Fruit fly (Drosophila melanogaster) whole organism, embryonic: ENCODE data around the gene Npc2g.
A peak's percentile ranks its signal among the peaks of the same experiment; 100 is the strongest.

Experiments
- B-H1 ChIP-seq: fragments of 200-800 bp; sonication (Bioruptor generic); IDR thresholded peaks from 3 replicates; pipeline ENCODE4 v1.3.6; 2022; ENCODE audit warnings: missing biosample characterization, missing genetic modification characterization
- CG11695 ChIP-seq: fragments of 200-800 bp; sonication (Bioruptor generic); IDR thresholded peaks from 3 replicates; pipeline ENCODE4 v1.3.6; 2022; ENCODE audit warnings: missing biosample characterization, missing genetic modification characterization
- CG12299 ChIP-seq: fragments of 200-800 bp; sonication (Bioruptor generic); optimal IDR thresholded peaks from 2 replicates; lab custom pipeline; 2018; ENCODE audit warnings: missing biosample characterization, mild to moderate bottlenecking, missing genetic modification characterization
- CG13624 ChIP-seq: fragments of 200-800 bp; sonication (Bioruptor generic); optimal IDR thresholded peaks from 2 replicates; lab custom pipeline; 2016; ENCODE audit warnings: missing biosample characterization, missing genetic modification characterization
- CG14860 ChIP-seq: fragments of 200-800 bp; sonication (Bioruptor generic); IDR thresholded peaks from 3 replicates; pipeline ENCODE4 v1.3.6; 2022; ENCODE audit warnings: missing biosample characterization, missing genetic modification characterization; ENCODE audit not compliant: partially characterized antibody
- CG15011 ChIP-seq: fragments of 200-800 bp; sonication (Bioruptor generic); optimal IDR thresholded peaks from 3 replicates; lab custom pipeline; 2018; ENCODE audit warnings: missing biosample characterization, mild to moderate bottlenecking, missing genetic modification characterization
- CG1603 ChIP-seq: fragments of 200-800 bp; sonication (Bioruptor generic); optimal IDR thresholded peaks from 2 replicates; lab custom pipeline; 2019; ENCODE audit warnings: missing biosample characterization, mild to moderate bottlenecking, missing genetic modification characterization, moderate library complexity
- CG3281 ChIP-seq: fragments of 200-800 bp; sonication (Bioruptor generic); optimal IDR thresholded peaks from 3 replicates; lab custom pipeline; 2017; ENCODE audit warnings: missing biosample characterization, mild to moderate bottlenecking, missing genetic modification characterization
- CG33557 ChIP-seq: fragments of 200-800 bp; sonication (Bioruptor generic); optimal IDR thresholded peaks from 2 replicates; lab custom pipeline; 2019; ENCODE audit warnings: missing biosample characterization, mild to moderate bottlenecking, missing genetic modification characterization, moderate library complexity
- CG42726 ChIP-seq: fragments of 200-800 bp; sonication (Bioruptor generic); IDR thresholded peaks from 2 replicates; pipeline ENCODE4 v1.3.6; 2022; ENCODE audit warnings: missing biosample characterization, missing genetic modification characterization; ENCODE audit not compliant: partially characterized antibody
- CG5180 ChIP-seq: fragments of 200-800 bp; sonication (Bioruptor generic); optimal IDR thresholded peaks from 3 replicates; lab custom pipeline; 2017; ENCODE audit warnings: missing biosample characterization, missing genetic modification characterization, mild to moderate bottlenecking, moderate library complexity, missing genetic modification reagents
- CG7372 ChIP-seq: fragments of 200-800 bp; sonication (Bioruptor generic); IDR thresholded peaks from 2 replicates; pipeline ENCODE4 v1.3.6; 2022; ENCODE audit warnings: missing biosample characterization, missing genetic modification characterization
- CG7963 ChIP-seq: fragments of 200-800 bp; sonication (Bioruptor generic); IDR thresholded peaks from 3 replicates; pipeline ENCODE4 v1.3.6; 2022; ENCODE audit warnings: missing biosample characterization, missing genetic modification characterization; ENCODE audit not compliant: partially characterized antibody
- CG8359 ChIP-seq: fragments of 200-800 bp; sonication (Bioruptor generic); optimal IDR thresholded peaks from 2 replicates; lab custom pipeline; 2017; ENCODE audit warnings: missing biosample characterization, mild to moderate bottlenecking, missing genetic modification characterization, borderline replicate concordance
- Camta ChIP-seq: fragments of 200-800 bp; sonication (Bioruptor generic); optimal IDR thresholded peaks from 2 replicates; lab custom pipeline; 2016; ENCODE audit warnings: missing biosample characterization, missing genetic modification characterization
- D19A ChIP-seq: fragments of 200-800 bp; optimal IDR thresholded peaks from 3 replicates; lab custom pipeline; 2019; ENCODE audit warnings: missing biosample characterization, mild to moderate bottlenecking, missing genetic modification characterization, moderate library complexity
- Dip2 ChIP-seq: fragments of 200-800 bp; sonication (Bioruptor generic); IDR thresholded peaks from 2 replicates; pipeline ENCODE4 v1.3.6; 2022; ENCODE audit warnings: missing biosample characterization, missing genetic modification characterization
- Fer3 ChIP-seq: fragments of 200-800 bp; sonication (Bioruptor generic); optimal IDR thresholded peaks from 2 replicates; lab custom pipeline; 2018; ENCODE audit warnings: missing biosample characterization, mild to moderate bottlenecking, missing genetic modification characterization, moderate library complexity
- H2.0 ChIP-seq: fragments of 200-800 bp; sonication (Bioruptor generic); IDR thresholded peaks from 2 replicates; pipeline ENCODE4 v1.3.6; 2022; ENCODE audit warnings: missing biosample characterization, missing genetic modification characterization
- Lhr ChIP-seq: fragments of 200-800 bp; sonication (Bioruptor generic); optimal IDR thresholded peaks from 3 replicates; lab custom pipeline; 2017; ENCODE audit warnings: mild to moderate bottlenecking, missing biosample characterization, missing genetic modification reagents, missing genetic modification characterization
- NC2β ChIP-seq: fragments of 200-800 bp; sonication (Bioruptor generic); optimal IDR thresholded peaks from 2 replicates; lab custom pipeline; 2016; ENCODE audit warnings: missing biosample characterization, missing genetic modification characterization
- NK7.1 ChIP-seq: fragments of 200-800 bp; sonication (Bioruptor generic); optimal IDR thresholded peaks from 3 replicates; lab custom pipeline; 2016; ENCODE audit warnings: missing biosample characterization, missing genetic modification characterization
- Oli ChIP-seq: fragments of 200-800 bp; sonication (Bioruptor generic); optimal IDR thresholded peaks from 2 replicates; lab custom pipeline; 2018; ENCODE audit warnings: missing biosample characterization, mild to moderate bottlenecking, missing genetic modification characterization, moderate library complexity
- Sin3A ChIP-seq: fragments of >200 bp; optimal IDR thresholded peaks from 2 replicates; lab custom pipeline; 2018
- Ssrp ChIP-seq: fragments of 200-800 bp; sonication (Bioruptor generic); optimal IDR thresholded peaks from 2 replicates; lab custom pipeline; 2018; ENCODE audit warnings: missing biosample characterization, mild to moderate bottlenecking, missing genetic modification characterization, moderate library complexity
- Stat92E ChIP-seq, 3 experiments: fragments of >200 bp in 2 of 3; fragments of 200-800 bp in 1 of 3; sonication (Bioruptor generic) in 1 of 3; optimal IDR thresholded peaks; 2 replicates each; lab custom pipeline; 2017 to 2019; ENCODE audit warnings: missing biosample characterization in 3 of 3, missing genetic modification characterization in 3 of 3, mild to moderate bottlenecking in 1 of 3, moderate library complexity in 1 of 3
- Taf1 ChIP-seq: fragments of 200-800 bp; sonication (Bioruptor generic); IDR thresholded peaks from 2 replicates; pipeline ENCODE4 v1.3.6; 2022; ENCODE audit warnings: missing biosample characterization, missing genetic modification characterization
- amos ChIP-seq: fragments of 200-800 bp; sonication (Bioruptor generic); IDR thresholded peaks from 2 replicates; pipeline ENCODE4 v1.3.6; 2022; ENCODE audit warnings: missing biosample characterization, missing genetic modification characterization; ENCODE audit not compliant: partially characterized antibody
- danr ChIP-seq: fragments of 200-800 bp; sonication (Bioruptor generic); IDR thresholded peaks from 2 replicates; pipeline ENCODE4 v1.3.6; 2022; ENCODE audit warnings: missing biosample characterization, missing genetic modification characterization
- fd64A ChIP-seq: fragments of 200-800 bp; sonication (Bioruptor generic); optimal IDR thresholded peaks from 3 replicates; lab custom pipeline; 2018; ENCODE audit warnings: missing biosample characterization, mild to moderate bottlenecking, missing genetic modification characterization
- gcm ChIP-seq: fragments of 200-800 bp; sonication (Bioruptor generic); optimal IDR thresholded peaks from 2 replicates; lab custom pipeline; 2019; ENCODE audit warnings: missing biosample characterization, mild to moderate bottlenecking, missing genetic modification characterization, moderate library complexity
- grau ChIP-seq: fragments of 200-800 bp; optimal IDR thresholded peaks from 3 replicates; lab custom pipeline; 2019; ENCODE audit warnings: missing biosample characterization, mild to moderate bottlenecking, missing genetic modification characterization, moderate library complexity
- grn ChIP-seq: fragments of 200-800 bp; sonication (Bioruptor generic); optimal IDR thresholded peaks from 3 replicates; lab custom pipeline; 2017; ENCODE audit warnings: missing biosample characterization, missing genetic modification characterization
- hb ChIP-seq: fragments of 200-800 bp; sonication (Bioruptor generic); IDR thresholded peaks from 3 replicates; pipeline ENCODE4 v1.3.6; 2022; ENCODE audit warnings: missing biosample characterization, missing genetic modification characterization; ENCODE audit not compliant: partially characterized antibody
- ind ChIP-seq: fragments of 200-800 bp; sonication (Bioruptor generic); optimal IDR thresholded peaks from 3 replicates; lab custom pipeline; 2016; ENCODE audit warnings: missing biosample characterization, missing genetic modification characterization
- lola ChIP-seq, 3 experiments: fragments of >200 bp in 2 of 3; fragments of 200-800 bp in 1 of 3; sonication (Bioruptor generic) in 1 of 3; optimal IDR thresholded peaks; 2 replicates each; lab custom pipeline; 2017 to 2019; ENCODE audit warnings: missing biosample characterization in 3 of 3, missing genetic modification characterization in 3 of 3, mild to moderate bottlenecking in 1 of 3, moderate library complexity in 1 of 3
- mirr ChIP-seq: fragments of 200-800 bp; sonication (Bioruptor generic); optimal IDR thresholded peaks from 3 replicates; lab custom pipeline; 2018; ENCODE audit warnings: missing biosample characterization, mild to moderate bottlenecking, missing genetic modification characterization
- nom ChIP-seq: fragments of 200-800 bp; sonication (Bioruptor generic); optimal IDR thresholded peaks from 2 replicates; lab custom pipeline; 2017; ENCODE audit warnings: missing biosample characterization, missing genetic modification characterization, mild to moderate bottlenecking, moderate library complexity, missing genetic modification reagents
- pnt ChIP-seq: fragments of 200-800 bp; sonication (Bioruptor generic); optimal IDR thresholded peaks from 3 replicates; lab custom pipeline; 2016; ENCODE audit warnings: missing biosample characterization, missing genetic modification characterization
- ranshi ChIP-seq: fragments of 200-800 bp; sonication (Bioruptor generic); IDR thresholded peaks from 2 replicates; pipeline ENCODE4 v1.3.6; 2022; ENCODE audit warnings: missing biosample characterization, missing genetic modification characterization
- ro ChIP-seq: fragments of 200-800 bp; sonication (Bioruptor generic); IDR thresholded peaks from 2 replicates; pipeline ENCODE4 v1.3.6; 2022; ENCODE audit warnings: missing biosample characterization, missing genetic modification characterization
- run ChIP-seq: fragments of 200-800 bp; sonication (Bioruptor generic); optimal IDR thresholded peaks from 3 replicates; lab custom pipeline; 2018; ENCODE audit warnings: missing biosample characterization, mild to moderate bottlenecking, missing genetic modification characterization
- sd ChIP-seq: fragments of 200-800 bp; sonication (Bioruptor generic); optimal IDR thresholded peaks from 3 replicates; lab custom pipeline; 2018; ENCODE audit warnings: missing biosample characterization, mild to moderate bottlenecking, missing genetic modification characterization, moderate library complexity
- sens ChIP-seq: fragments of 200-800 bp; sonication (Bioruptor generic); peaks from one replicate; lab custom pipeline; 2016; ENCODE audit warnings: missing biosample characterization, missing genetic modification characterization
- tgo ChIP-seq: fragments of 200-800 bp; sonication (Bioruptor generic); IDR thresholded peaks from 3 replicates; pipeline ENCODE4 v1.3.6; 2022; ENCODE audit warnings: missing biosample characterization, missing genetic modification characterization
- tio ChIP-seq: fragments of 200-800 bp; sonication (Bioruptor generic); optimal IDR thresholded peaks from 2 replicates; lab custom pipeline; 2017; ENCODE audit warnings: missing biosample characterization, missing genetic modification characterization, inconsistent platforms
- tll ChIP-seq, 2 experiments: fragments of 200-800 bp in 1 of 2; fragments of >200 bp in 1 of 2; sonication (Bioruptor generic) in 1 of 2; optimal IDR thresholded peaks; 2 replicates each; lab custom pipeline; 2017 to 2019; ENCODE audit warnings: missing biosample characterization in 2 of 2, missing genetic modification characterization in 2 of 2, mild to moderate bottlenecking in 1 of 2, moderate library complexity in 1 of 2
- unpg ChIP-seq: fragments of 200-800 bp; sonication (Bioruptor generic); optimal IDR thresholded peaks from 3 replicates; lab custom pipeline; 2018; ENCODE audit warnings: missing biosample characterization, mild to moderate bottlenecking, missing genetic modification characterization, moderate library complexity
- vnd ChIP-seq: fragments of 200-800 bp; sonication (Bioruptor generic); IDR thresholded peaks from 3 replicates; pipeline ENCODE4 v1.3.6; 2022; ENCODE audit warnings: missing biosample characterization, missing genetic modification characterization; ENCODE audit not compliant: partially characterized antibody
- wek ChIP-seq: fragments of 200-800 bp; sonication (Bioruptor generic); optimal IDR thresholded peaks from 3 replicates; lab custom pipeline; 2018; ENCODE audit warnings: missing biosample characterization, mild to moderate bottlenecking, missing genetic modification characterization, moderate library complexity

Npc2g gene

DNA sequence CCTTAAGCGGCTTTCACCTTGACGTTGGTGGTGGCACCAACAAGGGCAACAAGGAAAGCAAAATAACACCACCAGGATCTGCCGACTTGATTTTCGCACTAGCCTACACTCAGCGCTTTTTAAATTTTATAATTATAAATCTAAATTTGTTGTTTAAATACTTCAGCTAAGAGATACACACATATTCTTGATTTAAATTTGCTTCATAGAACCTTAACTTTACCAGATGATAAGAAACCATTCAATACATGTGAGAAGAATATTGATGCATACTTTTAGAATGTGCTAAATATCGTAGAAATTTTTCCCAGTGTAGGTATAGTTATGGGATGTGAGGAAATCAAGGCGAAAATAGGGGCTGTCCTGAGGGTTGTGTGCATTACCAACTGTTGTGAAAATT lies 12.0 kb downstream of the Npc2g start (continued):
- no peak for TF ChIP-seq CG15011 (GFP tag; lab: Kevin White, UChicago)
- TF ChIP-seq CG7372 (GFP tag; lab: Robert Waterston, UW): no peak
- TF ChIP-seq CG5180 (GFP tag; lab: Kevin White, UChicago): no peak
- TF ChIP-seq run: no peak
- no peak for TF ChIP-seq Dip2
- TF ChIP-seq CG8359 (GFP tag; lab: Kevin White, UChicago): no peak
- no peak for TF ChIP-seq Fer3 (tag; lab: Kevin White, UChicago)
- no peak for TF ChIP-seq CG7963 (GFP tag; lab: Robert Waterston, UW)
- no peak for TF ChIP-seq CG42726 (GFP tag; lab: Robert Waterston, UW)
- peak in 1 of 3 experiments; percentile 66 for TF ChIP-seq lola (GFP tag; optimal IDR thresholded peaks at IDR 0.05; lab: Kevin White, UChicago)
- TF ChIP-seq D19A (tag; lab: Kevin White, UChicago): peak; percentile 37
- TF ChIP-seq ind (GFP tag; lab: Kevin White, UChicago): peak; percentile 18
- no peak for TF ChIP-seq Stat92E (GFP tag; optimal IDR thresholded peaks at IDR 0.05; lab: Kevin White, UChicago)
- TF ChIP-seq CG33557 (GFP tag; lab: Kevin White, UChicago): peak; percentile 18
- no peak for TF ChIP-seq NC2β (GFP tag; lab: Kevin White, UChicago)
- TF ChIP-seq Oli (tag; lab: Kevin White, UChicago): peak; percentile 19
- no peak for TF ChIP-seq danr
- no peak for TF ChIP-seq pnt
- no peak for TF ChIP-seq wek
- no peak for TF ChIP-seq nom
- no peak for TF ChIP-seq CG3281
- TF ChIP-seq amos: no peak
- TF ChIP-seq ro (GFP tag; lab: Robert Waterston, UW): no peak
- no peak for TF ChIP-seq hb
- no peak for TF ChIP-seq CG12299 (tag; lab: Kevin White, UChicago)
- TF ChIP-seq Taf1 (GFP tag; lab: Robert Waterston, UW): no peak
- TF ChIP-seq sens (GFP tag; lab: Kevin White, UChicago): peak; percentile 21
- TF ChIP-seq mirr: no peak
- no peak for TF ChIP-seq Lhr (GFP tag; lab: Kevin White, UChicago)
- TF ChIP-seq unpg (GFP tag; lab: Kevin White, UChicago): peak; percentile 38
- TF ChIP-seq tll (GFP tag; optimal IDR thresholded peaks at IDR 0.05; lab: Kevin White, UChicago): peak in 1 of 2 experiments; percentile 27
- no peak for TF ChIP-seq ranshi (GFP tag; lab: Robert Waterston, UW)
- no peak for TF ChIP-seq vnd (GFP tag; lab: Robert Waterston, UW)
- TF ChIP-seq grau (tag; lab: Kevin White, UChicago): peak; percentile 35
- no peak for TF ChIP-seq H2.0
- TF ChIP-seq tgo (GFP tag; lab: Robert Waterston, UW): no peak
- TF ChIP-seq Sin3A: no peak
- TF ChIP-seq B-H1 (GFP tag; lab: Robert Waterston, UW): no peak
- no peak for TF ChIP-seq Camta (GFP tag; lab: Kevin White, UChicago)
- TF ChIP-seq sd (tag; lab: Kevin White, UChicago): no peak
- no peak for TF ChIP-seq CG14860 (GFP tag; lab: Robert Waterston, UW)
- TF ChIP-seq CG11695 (GFP tag; lab: Robert Waterston, UW): no peak
- TF ChIP-seq fd64A (GFP tag; lab: Kevin White, UChicago): no peak
- TF ChIP-seq CG1603 (tag; lab: Kevin White, UChicago): peak; percentile 2
- TF ChIP-seq gcm: peak; percentile 64
- no peak for TF ChIP-seq grn (GFP tag; lab: Kevin White, UChicago)
- peak; percentile 5 for TF ChIP-seq Ssrp (tag; lab: Kevin White, UChicago)
- no peak for TF ChIP-seq CG13624 (GFP tag; lab: Kevin White, UChicago)
- TF ChIP-seq NK7.1: no peak
- no peak for TF ChIP-seq tio
